Worm (Caenorhabditis elegans) whole organism, L4 larva: ENCODE measurements around the gene unc-79.

Experiments used
- F44E2.7 ChIP-seq: fragments of 200-800 bp; sonication (Bioruptor generic); IDR thresholded peaks from 2 replicates; pipeline ENCODE4 v2.1.2; 2022; ENCODE audit warnings: missing genetic modification characterization, missing compliant biosample characterization
- R02D3.7 ChIP-seq: fragments of 150-350 bp; sonication (generic microtip); optimal IDR thresholded peaks from 3 replicates; lab custom pipeline; 2014; ENCODE audit warnings: missing biosample characterization, missing genetic modification characterization
- T26A8.4 ChIP-seq: fragments of 200-800 bp; sonication (Bioruptor generic); IDR thresholded peaks from 2 replicates; pipeline ENCODE4 v1.3.6; 2022; ENCODE audit warnings: missing genetic modification characterization, missing compliant biosample characterization
- Y105C5A.15 ChIP-seq: fragments of 200-800 bp; sonication (Bioruptor generic); IDR thresholded peaks from 2 replicates; pipeline ENCODE4 v1.3.6; 2022; ENCODE audit warnings: missing genetic modification characterization, missing compliant biosample characterization
- Y48G9A.11 ChIP-seq: fragments of 200-800 bp; sonication (Bioruptor generic); IDR thresholded peaks from 2 replicates; pipeline ENCODE4 v1.3.6; 2022; ENCODE audit warnings: missing genetic modification reagents, missing genetic modification characterization, missing compliant biosample characterization
- aha-1 ChIP-seq: fragments of 150-350 bp; peaks from one replicate; lab custom pipeline; 2014; ENCODE audit warnings: missing biosample characterization, missing genetic modification characterization
- ceh-28 ChIP-seq: fragments of 150-350 bp; optimal IDR thresholded peaks from 2 replicates; lab custom pipeline; 2014; ENCODE audit warnings: missing biosample characterization, missing genetic modification reagents, missing genetic modification characterization
- ceh-82 ChIP-seq: sonication (generic microtip); optimal IDR thresholded peaks from 2 replicates; lab custom pipeline; 2017; ENCODE audit warnings: missing biosample characterization, missing genetic modification characterization
- ces-1 ChIP-seq: fragments of 150-350 bp; sonication (generic microtip); optimal IDR thresholded peaks from 4 replicates; lab custom pipeline; 2014; ENCODE audit warnings: missing biosample characterization, missing genetic modification reagents, missing genetic modification characterization
- daf-19 ChIP-seq: fragments of 200-800 bp; sonication (Bioruptor generic); conservative IDR thresholded peaks from 2 replicates; pipeline ENCODE4 v1.3.6; 2022; ENCODE audit warnings: missing genetic modification characterization, missing compliant biosample characterization
- dpl-1 ChIP-seq: fragments of 150-350 bp; optimal IDR thresholded peaks from 2 replicates; lab custom pipeline; 2014; ENCODE audit warnings: missing biosample characterization, missing genetic modification reagents, missing genetic modification characterization
- duxl-1 ChIP-seq: sonication (generic microtip); optimal IDR thresholded peaks from 2 replicates; lab custom pipeline; 2016; ENCODE audit warnings: mild to moderate bottlenecking, missing genetic modification characterization, moderate library complexity, missing compliant biosample characterization; ENCODE audit not compliant: poor library complexity
- dve-1 ChIP-seq: sonication (generic microtip); optimal IDR thresholded peaks from 2 replicates; lab custom pipeline; 2017; ENCODE audit warnings: antibody characterized with exemption, mild to moderate bottlenecking, missing genetic modification characterization, missing compliant biosample characterization; ENCODE audit not compliant: insufficient read depth
- fkh-10 ChIP-seq: fragments of 150-350 bp; optimal IDR thresholded peaks from 2 replicates; lab custom pipeline; 2014; ENCODE audit warnings: missing biosample characterization, missing genetic modification reagents, missing genetic modification characterization
- fos-1 ChIP-seq: fragments of 150-350 bp; optimal IDR thresholded peaks from 2 replicates; lab custom pipeline; 2014; ENCODE audit warnings: missing biosample characterization, missing genetic modification characterization
- gei-8 ChIP-seq: fragments of 200-800 bp; sonication (Bioruptor generic); optimal IDR thresholded peaks from 2 replicates; lab custom pipeline; 2018; ENCODE audit warnings: mild to moderate bottlenecking, missing genetic modification characterization, missing compliant biosample characterization
- hlh-11 ChIP-seq: fragments of 200-800 bp; sonication (Bioruptor generic); optimal IDR thresholded peaks from 2 replicates; lab custom pipeline; 2018; ENCODE audit warnings: mild to moderate bottlenecking, missing genetic modification characterization, missing compliant biosample characterization
- jun-1 ChIP-seq: fragments of 150-350 bp; optimal IDR thresholded peaks from 2 replicates; lab custom pipeline; 2014; ENCODE audit warnings: missing biosample characterization, missing genetic modification reagents, missing genetic modification characterization
- lim-7 ChIP-seq: fragments of 200-800 bp; sonication (Bioruptor generic); IDR thresholded peaks from 2 replicates; pipeline ENCODE4 v1.3.6; 2022; ENCODE audit warnings: missing genetic modification characterization, missing compliant biosample characterization
- lin-15B ChIP-seq: fragments of 150-350 bp; sonication (generic microtip); optimal IDR thresholded peaks from 3 replicates; lab custom pipeline; 2014; ENCODE audit warnings: missing biosample characterization, missing genetic modification characterization
- mes-2 ChIP-seq: sonication (generic microtip); optimal IDR thresholded peaks from 2 replicates; lab custom pipeline; 2016; ENCODE audit warnings: missing genotype, mild to moderate bottlenecking, missing genetic modification characterization, missing compliant biosample characterization; ENCODE audit not compliant: poor library complexity, severe bottlenecking
- nhr-10 ChIP-seq: fragments of 150-350 bp; optimal IDR thresholded peaks from 2 replicates; lab custom pipeline; 2014; ENCODE audit warnings: missing biosample characterization, missing genetic modification characterization
- nhr-102 ChIP-seq: sonication (generic microtip); optimal IDR thresholded peaks from 2 replicates; lab custom pipeline; 2016; ENCODE audit warnings: mild to moderate bottlenecking, missing genetic modification characterization, moderate library complexity, missing compliant biosample characterization
- nhr-111 ChIP-seq: fragments of 200-800 bp; sonication (Bioruptor generic); optimal IDR thresholded peaks from 2 replicates; lab custom pipeline; 2018; ENCODE audit warnings: mild to moderate bottlenecking, missing genetic modification characterization, missing compliant biosample characterization
- nhr-237 ChIP-seq: sonication (generic microtip); optimal IDR thresholded peaks from 2 replicates; lab custom pipeline; 2017; ENCODE audit warnings: missing biosample characterization, missing genetic modification characterization
- nhr-6 ChIP-seq: fragments of 150-350 bp; optimal IDR thresholded peaks from 2 replicates; lab custom pipeline; 2014; ENCODE audit warnings: missing biosample characterization, missing genetic modification characterization
- nhr-77 ChIP-seq: fragments of 150-350 bp; optimal IDR thresholded peaks from 2 replicates; lab custom pipeline; 2014; ENCODE audit warnings: missing biosample characterization, missing genetic modification characterization
- php-3 ChIP-seq: fragments of 200-800 bp; sonication (Bioruptor generic); IDR thresholded peaks from 2 replicates; pipeline ENCODE4 v1.3.6; 2022; ENCODE audit warnings: missing genetic modification reagents, missing genetic modification characterization, missing compliant biosample characterization
- rbr-2 ChIP-seq: sonication (generic microtip); optimal IDR thresholded peaks from 2 replicates; lab custom pipeline; 2016; ENCODE audit warnings: missing genotype, missing genetic modification characterization, missing compliant biosample characterization
- saeg-2 ChIP-seq: fragments of 200-800 bp; sonication (Bioruptor generic); IDR thresholded peaks from 2 replicates; pipeline ENCODE4 v1.3.6; 2022; ENCODE audit warnings: missing genetic modification reagents, missing genetic modification characterization, missing compliant biosample characterization
- sdz-12 ChIP-seq: fragments of 200-800 bp; sonication (Bioruptor generic); optimal IDR thresholded peaks from 2 replicates; lab custom pipeline; 2018; ENCODE audit warnings: mild to moderate bottlenecking, missing genetic modification characterization, missing compliant biosample characterization
- set-16 ChIP-seq: fragments of 200-800 bp; sonication (Bioruptor generic); IDR thresholded peaks from 2 replicates; pipeline ENCODE4 v1.3.6; 2022; ENCODE audit warnings: missing genetic modification reagents, missing genetic modification characterization, missing compliant biosample characterization
- unc-62 ChIP-seq, 3 experiments: fragments of 150-350 bp in 1 of 3; sonication (generic microtip); optimal IDR thresholded peaks in 2 of 3; peaks in 1 of 3; 1 replicate in 1 of 3; 2 replicates in 2 of 3; lab custom pipeline; 2014 to 2017; ENCODE audit warnings: missing biosample characterization in 3 of 3, missing genetic modification characterization in 3 of 3, missing genetic modification reagents in 3 of 3, missing genotype in 1 of 3
- vab-7 ChIP-seq: fragments of 200-800 bp; sonication (Bioruptor generic); IDR thresholded peaks from 2 replicates; pipeline ENCODE4 v1.3.6; 2022; ENCODE audit warnings: missing genetic modification reagents, missing genetic modification characterization, missing compliant biosample characterization
- zip-11 ChIP-seq: fragments of 200-800 bp; sonication (Bioruptor generic); IDR thresholded peaks from 2 replicates; pipeline ENCODE4 v1.3.6; 2022; ENCODE audit warnings: missing genetic modification characterization, missing compliant biosample characterization

unc-79 gene

DNA sequence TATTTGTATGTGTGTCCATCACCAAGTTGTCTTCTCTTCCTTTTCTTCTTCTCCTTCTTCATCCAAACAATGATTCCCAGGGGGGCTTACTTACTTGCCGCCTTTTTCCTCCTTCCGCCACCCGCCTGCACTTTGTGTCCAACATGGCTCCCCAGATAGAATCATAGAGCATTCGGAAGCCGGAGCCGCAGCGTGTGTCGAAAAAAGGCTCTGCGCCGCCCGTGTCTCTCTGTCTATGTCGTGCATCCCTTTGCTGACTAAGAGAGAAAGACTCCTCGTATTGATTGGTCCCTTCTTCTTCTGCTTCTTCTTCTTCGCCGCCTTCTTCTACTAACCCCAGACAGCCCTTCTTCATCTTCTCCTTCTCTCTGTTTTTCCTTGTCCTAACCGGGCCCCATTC lies 2.7 kb upstream of the unc-79 start (continued):
- TF ChIP-seq lim-7: no peak
- no peak for TF ChIP-seq nhr-111 (GFP tag; lab: Kevin White, UChicago)
- TF ChIP-seq F44E2.7 (GFP tag; lab: Robert Waterston, UW): no peak
- TF ChIP-seq R02D3.7 (tag; lab: Kevin White, UChicago): no peak
- no peak for TF ChIP-seq T26A8.4 (GFP tag; lab: Robert Waterston, UW)
- no peak for TF ChIP-seq fkh-10 (GFP tag; lab: Kevin White, UChicago)
- no peak for TF ChIP-seq nhr-237 (tag; lab: Kevin White, UChicago)
- no peak for TF ChIP-seq nhr-102 (tag; lab: Kevin White, UChicago)
- TF ChIP-seq hlh-11: no peak
- TF ChIP-seq dve-1 (tag; lab: Kevin White, UChicago): no peak
- no peak for TF ChIP-seq saeg-2
- TF ChIP-seq dpl-1 (GFP tag; lab: Kevin White, UChicago): no peak
- peak; percentile 49 for TF ChIP-seq mes-2 (tag; lab: Kevin White, UChicago)
- no peak for TF ChIP-seq zip-11 (GFP tag; lab: Robert Waterston, UW)
- TF ChIP-seq gei-8: no peak
- TF ChIP-seq nhr-6 (tag; lab: Kevin White, UChicago): no peak
- TF ChIP-seq php-3 (GFP tag; lab: Robert Waterston, UW): no peak
- TF ChIP-seq daf-19: no peak
- TF ChIP-seq Y48G9A.11: no peak
- no peak for TF ChIP-seq Y105C5A.15 (GFP tag; lab: Robert Waterston, UW)
- TF ChIP-seq ceh-82 (tag; lab: Kevin White, UChicago): no peak
- TF ChIP-seq nhr-77 (tag; lab: Kevin White, UChicago): no peak

ce11 chrIII:4068120-4068519 lies 1.7 kb downstream of the unc-79 start:
- TF ChIP-seq set-16 (peak; percentile 51), jun-1 (no peak)

DNA sequence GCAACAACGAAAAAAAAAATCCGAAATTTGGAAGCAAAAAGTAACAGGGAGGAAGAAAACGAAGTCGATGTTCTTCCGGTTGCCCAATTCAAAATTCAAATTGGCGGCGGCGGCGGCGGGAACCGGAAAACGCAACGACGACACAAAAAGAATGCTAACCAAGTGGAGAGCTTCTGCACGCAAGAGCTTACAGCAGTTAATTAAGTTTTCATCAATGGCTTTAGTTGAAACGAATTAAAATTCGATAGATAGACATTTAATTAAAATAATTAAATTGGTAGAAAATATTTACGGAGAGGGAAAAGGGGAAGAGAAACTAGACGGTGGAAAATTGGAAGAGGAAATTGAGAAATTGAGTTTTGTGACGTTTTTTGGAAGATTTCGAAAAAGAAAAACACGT lies 3.8 kb downstream of the unc-79 start:
- TF ChIP-seq ces-1 (GFP tag; lab: Kevin White, UChicago) (peak; percentile 54), ceh-28 (no peak), rbr-2 (tag; lab: Kevin White, UChicago) (peak; percentile 22)

DNA sequence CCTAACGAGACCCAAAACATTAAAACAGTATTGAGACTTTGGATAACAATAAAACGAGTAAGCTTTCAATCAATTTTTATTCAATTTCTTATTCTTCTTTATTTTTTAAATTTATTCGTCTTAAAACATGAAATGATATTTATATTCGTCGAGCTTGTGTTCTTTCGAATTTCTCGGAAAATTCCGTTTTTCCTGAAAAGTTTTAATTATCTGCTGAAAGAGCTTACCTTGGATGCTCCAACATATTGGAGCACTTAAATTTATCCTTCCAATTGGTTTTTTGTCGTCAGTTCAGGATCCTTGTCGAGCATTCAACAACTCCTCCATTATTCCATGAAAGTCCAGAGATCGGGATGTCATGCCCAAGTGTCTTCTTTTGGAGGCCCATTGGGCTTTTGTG lies 17.0 kb downstream of the unc-79 start:
- peak; percentile 94 for TF ChIP-seq aha-1
- no peak for TF ChIP-seq sdz-12 (GFP tag; lab: Kevin White, UChicago)
- TF ChIP-seq duxl-1 (tag; lab: Kevin White, UChicago): peak; percentile 4
- TF ChIP-seq, all 104 proteins: peak for 2

ce11 chrIII:4085657-4086056 lies 19.2 kb downstream of the unc-79 start:
- no peak for TF ChIP-seq vab-7 (GFP tag; lab: Robert Waterston, UW)
- TF ChIP-seq aha-1: peak; percentile 92
- TF ChIP-seq T26A8.4 (GFP tag; lab: Robert Waterston, UW): 0 out of 2 replicates have a peak, but pooled peaks have one; percentile 3

DNA sequence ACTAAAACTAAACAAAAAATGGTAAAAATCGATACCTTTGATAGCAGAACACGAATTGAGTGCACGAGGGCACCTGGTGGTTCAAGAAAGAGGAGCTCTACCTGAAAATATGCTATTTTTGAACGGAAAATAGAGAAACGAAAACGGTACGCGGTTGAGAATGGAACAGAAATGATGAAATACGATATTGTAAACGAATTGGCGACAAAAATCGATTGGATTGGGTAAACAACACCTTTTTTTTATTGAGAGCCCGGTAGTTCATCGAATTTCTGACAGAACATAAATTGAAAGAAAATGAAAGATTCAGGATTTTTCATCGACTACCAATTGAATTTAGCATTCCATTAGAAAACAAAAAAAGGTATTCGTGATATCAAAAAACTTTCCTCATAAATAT lies 20.1 kb downstream of the unc-79 start, which contains the start of gene kin-19:
Gene kin-19, minus strand, starts transcription at position 101 of the 400 bp plus-strand sequence.
- TF ChIP-seq unc-62 (GFP tag; optimal IDR thresholded peaks at IDR 0.05 in 1 of 2; lab: Kevin White, UChicago) (no peak), unc-62 (tag; optimal IDR thresholded peaks at IDR 0.05; lab: Kevin White, UChicago) (no peak), fos-1 (tag; lab: Kevin White, UChicago) (no peak), sdz-12 (GFP tag; lab: Kevin White, UChicago) (no peak), lin-15B (tag; lab: Kevin White, UChicago) (no peak), nhr-10 (tag; lab: Kevin White, UChicago) (no peak)
